Fruit fly (Drosophila melanogaster) whole organism, embryonic: Measurements from ENCODE around the gene Ist1.

Source experiments
- Asciz ChIP-seq: fragments of 200-800 bp; sonication (Bioruptor generic); optimal IDR thresholded peaks from 2 replicates; lab custom pipeline; 2017; ENCODE audit warnings: missing biosample characterization, mild to moderate bottlenecking, missing genetic modification characterization, missing genetic modification reagents
- CG1024 ChIP-seq: fragments of 200-800 bp; sonication (Bioruptor generic); IDR thresholded peaks from 2 replicates; pipeline ENCODE4 v1.3.6; 2022; ENCODE audit warnings: missing biosample characterization, missing genetic modification characterization
- CG10267 ChIP-seq: fragments of 200-800 bp; sonication (Bioruptor generic); optimal IDR thresholded peaks from 2 replicates; lab custom pipeline; 2018; ENCODE audit warnings: missing biosample characterization, mild to moderate bottlenecking, missing genetic modification characterization, moderate library complexity
- CG10543 ChIP-seq: fragments of 200-800 bp; sonication (Bioruptor generic); optimal IDR thresholded peaks from 3 replicates; lab custom pipeline; 2017; ENCODE audit warnings: missing biosample characterization, mild to moderate bottlenecking, missing genetic modification characterization, moderate library complexity
- CG11247 ChIP-seq: fragments of 200-800 bp; sonication (Bioruptor generic); IDR thresholded peaks from 2 replicates; pipeline ENCODE4 v1.3.6; 2022; ENCODE audit warnings: missing biosample characterization, missing genetic modification characterization
- CG12104 ChIP-seq: fragments of 200-800 bp; sonication (Bioruptor generic); optimal IDR thresholded peaks from 3 replicates; lab custom pipeline; 2016; ENCODE audit warnings: missing biosample characterization, missing genetic modification characterization
- CG13775 ChIP-seq: fragments of 200-800 bp; sonication (Bioruptor generic); optimal IDR thresholded peaks from 3 replicates; lab custom pipeline; 2017; ENCODE audit warnings: missing biosample characterization, mild to moderate bottlenecking, missing genetic modification characterization
- CG14050 ChIP-seq: fragments of 200-800 bp; sonication (Bioruptor generic); IDR thresholded peaks from 3 replicates; pipeline ENCODE4 v1.3.6; 2022; ENCODE audit warnings: missing biosample characterization, missing genetic modification characterization
- CG15696 ChIP-seq: fragments of 200-800 bp; sonication (Bioruptor generic); optimal IDR thresholded peaks from 2 replicates; lab custom pipeline; 2019; ENCODE audit warnings: missing biosample characterization, mild to moderate bottlenecking, missing genetic modification characterization, moderate library complexity
- CG18599 ChIP-seq: fragments of 200-800 bp; sonication (Bioruptor generic); optimal IDR thresholded peaks from 3 replicates; lab custom pipeline; 2017; ENCODE audit warnings: missing biosample characterization, missing genetic modification characterization, mild to moderate bottlenecking, moderate library complexity, missing genetic modification reagents
- CG3407 ChIP-seq: fragments of 200-800 bp; sonication (Bioruptor generic); optimal IDR thresholded peaks from 2 replicates; lab custom pipeline; 2018; ENCODE audit warnings: missing biosample characterization, mild to moderate bottlenecking, missing genetic modification characterization
- CG42726 ChIP-seq: fragments of 200-800 bp; sonication (Bioruptor generic); IDR thresholded peaks from 2 replicates; pipeline ENCODE4 v1.3.6; 2022; ENCODE audit warnings: missing biosample characterization, missing genetic modification characterization; ENCODE audit not compliant: partially characterized antibody
- CG4282 ChIP-seq: fragments of 200-800 bp; sonication (Bioruptor generic); optimal IDR thresholded peaks from 2 replicates; lab custom pipeline; 2016; ENCODE audit warnings: missing biosample characterization, missing genetic modification characterization
- CG5245 ChIP-seq: fragments of 200-800 bp; sonication (Bioruptor generic); optimal IDR thresholded peaks from 3 replicates; lab custom pipeline; 2016; ENCODE audit warnings: missing biosample characterization, missing genetic modification characterization
- CG5953 ChIP-seq: fragments of 200-800 bp; sonication (Bioruptor generic); IDR thresholded peaks from 2 replicates; pipeline ENCODE4 v1.3.6; 2022; ENCODE audit warnings: missing biosample characterization, missing genetic modification characterization
- CG6254 ChIP-seq: fragments of 200-800 bp; sonication (Bioruptor generic); optimal IDR thresholded peaks from 3 replicates; lab custom pipeline; 2017; ENCODE audit warnings: mild to moderate bottlenecking, missing biosample characterization, missing genetic modification reagents, missing genetic modification characterization
- CG6683 ChIP-seq: fragments of 200-800 bp; sonication (Bioruptor generic); optimal IDR thresholded peaks from 2 replicates; lab custom pipeline; 2017; ENCODE audit warnings: missing biosample characterization, mild to moderate bottlenecking, missing genetic modification characterization, missing genetic modification reagents
- CG9797 ChIP-seq: fragments of 200-800 bp; sonication (Bioruptor generic); optimal IDR thresholded peaks from 3 replicates; lab custom pipeline; 2018; ENCODE audit warnings: missing biosample characterization, mild to moderate bottlenecking, missing genetic modification characterization
- Chrac-16 ChIP-seq: fragments of 200-800 bp; sonication (Bioruptor generic); optimal IDR thresholded peaks from 3 replicates; lab custom pipeline; 2016; ENCODE audit warnings: missing biosample characterization, missing genetic modification characterization
- Dfd ChIP-seq, 2 experiments: fragments of >200 bp; optimal IDR thresholded peaks; 2 replicates each; lab custom pipeline; 2017; ENCODE audit warnings: missing biosample characterization in 2 of 2, missing genetic modification characterization in 2 of 2
- Elba2 ChIP-seq: fragments of 200-800 bp; sonication (Bioruptor generic); optimal IDR thresholded peaks from 3 replicates; lab custom pipeline; 2016; ENCODE audit warnings: missing biosample characterization, missing genetic modification characterization
- Fer3 ChIP-seq: fragments of 200-800 bp; sonication (Bioruptor generic); optimal IDR thresholded peaks from 2 replicates; lab custom pipeline; 2018; ENCODE audit warnings: missing biosample characterization, mild to moderate bottlenecking, missing genetic modification characterization, moderate library complexity
- MESR4 ChIP-seq: fragments of 200-800 bp; sonication (Bioruptor generic); optimal IDR thresholded peaks from 2 replicates; lab custom pipeline; 2018; ENCODE audit warnings: missing biosample characterization, mild to moderate bottlenecking, missing genetic modification characterization, moderate library complexity
- Meics ChIP-seq: fragments of 200-800 bp; sonication (Bioruptor generic); optimal IDR thresholded peaks from 2 replicates; lab custom pipeline; 2017; ENCODE audit warnings: missing biosample characterization, mild to moderate bottlenecking, missing genetic modification characterization
- PHDP ChIP-seq: fragments of 200-800 bp; sonication (Bioruptor generic); optimal IDR thresholded peaks from 3 replicates; lab custom pipeline; 2018; ENCODE audit warnings: missing biosample characterization, mild to moderate bottlenecking, missing genetic modification characterization, moderate library complexity
- Trl ChIP-seq, 3 experiments: fragments of >200 bp in 2 of 3; fragments of 200-800 bp in 1 of 3; sonication (Bioruptor generic) in 1 of 3; optimal IDR thresholded peaks; 2 replicates in 1 of 3; 3 replicates in 2 of 3; lab custom pipeline; 2016 to 2017; ENCODE audit warnings: missing biosample characterization in 1 of 3, missing genetic modification characterization in 1 of 3
- Xbp1 ChIP-seq: fragments of 200-800 bp; sonication (Bioruptor generic); optimal IDR thresholded peaks from 3 replicates; lab custom pipeline; 2016; ENCODE audit warnings: missing biosample characterization, mild to moderate bottlenecking, missing genetic modification characterization
- ato ChIP-seq: fragments of 200-800 bp; sonication (Bioruptor generic); IDR thresholded peaks from 2 replicates; pipeline ENCODE4 v1.3.6; 2022; ENCODE audit warnings: missing biosample characterization, missing genetic modification characterization; ENCODE audit not compliant: partially characterized antibody
- cas ChIP-seq: fragments of 200-800 bp; sonication (Bioruptor generic); IDR thresholded peaks from 2 replicates; pipeline ENCODE4 v1.3.6; 2022; ENCODE audit warnings: missing biosample characterization, missing genetic modification characterization
- chif ChIP-seq, 2 experiments: fragments of 200-800 bp; sonication (Bioruptor generic); optimal IDR thresholded peaks; 3 replicates each; lab custom pipeline; 2016; ENCODE audit warnings: missing biosample characterization in 2 of 2, missing genetic modification characterization in 2 of 2
- ci ChIP-seq: fragments of 200-800 bp; sonication (Bioruptor generic); IDR thresholded peaks from 3 replicates; pipeline ENCODE4 v1.3.6; 2022; ENCODE audit warnings: missing biosample characterization, missing genetic modification characterization
- crol ChIP-seq: fragments of 200-800 bp; sonication (Bioruptor generic); IDR thresholded peaks from 2 replicates; pipeline ENCODE4 v1.3.6; 2022; ENCODE audit warnings: missing biosample characterization, missing genetic modification characterization
- dmrt99B ChIP-seq: fragments of 200-800 bp; sonication (Bioruptor generic); optimal IDR thresholded peaks from 2 replicates; lab custom pipeline; 2018; ENCODE audit warnings: missing biosample characterization, mild to moderate bottlenecking, missing genetic modification characterization, moderate library complexity
- dpn ChIP-seq, 2 experiments: fragments of 200-800 bp; sonication (Bioruptor generic); optimal IDR thresholded peaks; 3 replicates each; lab custom pipeline; 2016; ENCODE audit warnings: missing biosample characterization in 2 of 2, missing genetic modification characterization in 2 of 2
- emc ChIP-seq: fragments of 200-800 bp; sonication (Bioruptor generic); optimal IDR thresholded peaks from 2 replicates; lab custom pipeline; 2016; ENCODE audit warnings: missing biosample characterization, missing genetic modification characterization
- en ChIP-seq: fragments of 200-800 bp; sonication (Bioruptor generic); optimal IDR thresholded peaks from 2 replicates; lab custom pipeline; 2016; ENCODE audit warnings: missing biosample characterization, missing genetic modification characterization
- lbe ChIP-seq: fragments of 200-800 bp; sonication (Bioruptor generic); optimal IDR thresholded peaks from 2 replicates; lab custom pipeline; 2016; ENCODE audit warnings: missing biosample characterization, mild to moderate bottlenecking, missing genetic modification characterization
- nmo ChIP-seq: fragments of 200-800 bp; sonication (Bioruptor generic); optimal IDR thresholded peaks from 2 replicates; lab custom pipeline; 2018; ENCODE audit warnings: missing biosample characterization, mild to moderate bottlenecking, missing genetic modification characterization, moderate library complexity
- pfk ChIP-seq: fragments of 200-800 bp; sonication (Bioruptor generic); optimal IDR thresholded peaks from 2 replicates; lab custom pipeline; 2018; ENCODE audit warnings: missing biosample characterization, mild to moderate bottlenecking, missing genetic modification characterization, moderate library complexity
- phol ChIP-seq: fragments of 200-800 bp; sonication (Bioruptor generic); optimal IDR thresholded peaks from 3 replicates; lab custom pipeline; 2018; ENCODE audit warnings: missing biosample characterization, mild to moderate bottlenecking, missing genetic modification characterization, moderate library complexity
- run ChIP-seq: fragments of 200-800 bp; sonication (Bioruptor generic); optimal IDR thresholded peaks from 3 replicates; lab custom pipeline; 2018; ENCODE audit warnings: missing biosample characterization, mild to moderate bottlenecking, missing genetic modification characterization
- seq ChIP-seq: fragments of 200-800 bp; sonication (Bioruptor generic); IDR thresholded peaks from 2 replicates; pipeline ENCODE4 v1.3.6; 2022; ENCODE audit warnings: missing biosample characterization, missing genetic modification characterization
- sna ChIP-seq: fragments of 200-800 bp; sonication (Bioruptor generic); IDR thresholded peaks from 2 replicates; pipeline ENCODE4 v1.3.6; 2022; ENCODE audit warnings: missing biosample characterization, missing genetic modification characterization; ENCODE audit not compliant: partially characterized antibody
- toy ChIP-seq: fragments of 200-800 bp; sonication (Bioruptor generic); IDR thresholded peaks from 2 replicates; pipeline ENCODE4 v1.3.6; 2022; ENCODE audit warnings: missing biosample characterization, missing genetic modification characterization
- trh ChIP-seq: fragments of 200-800 bp; sonication (Bioruptor generic); optimal IDR thresholded peaks from 2 replicates; lab custom pipeline; 2016; ENCODE audit warnings: missing biosample characterization, missing genetic modification characterization
- tup ChIP-seq: fragments of 200-800 bp; sonication (Bioruptor generic); optimal IDR thresholded peaks from 2 replicates; lab custom pipeline; 2016; ENCODE audit warnings: missing biosample characterization, mild to moderate bottlenecking, missing genetic modification characterization, moderate library complexity
- tx ChIP-seq: fragments of 200-800 bp; sonication (Bioruptor generic); optimal IDR thresholded peaks from 2 replicates; lab custom pipeline; 2016; ENCODE audit warnings: missing biosample characterization, missing genetic modification characterization
- usp ChIP-seq: fragments of >200 bp; optimal IDR thresholded peaks from 2 replicates; lab custom pipeline; 2017; ENCODE audit warnings: missing biosample characterization, missing genetic modification characterization

Ist1 gene

DNA sequence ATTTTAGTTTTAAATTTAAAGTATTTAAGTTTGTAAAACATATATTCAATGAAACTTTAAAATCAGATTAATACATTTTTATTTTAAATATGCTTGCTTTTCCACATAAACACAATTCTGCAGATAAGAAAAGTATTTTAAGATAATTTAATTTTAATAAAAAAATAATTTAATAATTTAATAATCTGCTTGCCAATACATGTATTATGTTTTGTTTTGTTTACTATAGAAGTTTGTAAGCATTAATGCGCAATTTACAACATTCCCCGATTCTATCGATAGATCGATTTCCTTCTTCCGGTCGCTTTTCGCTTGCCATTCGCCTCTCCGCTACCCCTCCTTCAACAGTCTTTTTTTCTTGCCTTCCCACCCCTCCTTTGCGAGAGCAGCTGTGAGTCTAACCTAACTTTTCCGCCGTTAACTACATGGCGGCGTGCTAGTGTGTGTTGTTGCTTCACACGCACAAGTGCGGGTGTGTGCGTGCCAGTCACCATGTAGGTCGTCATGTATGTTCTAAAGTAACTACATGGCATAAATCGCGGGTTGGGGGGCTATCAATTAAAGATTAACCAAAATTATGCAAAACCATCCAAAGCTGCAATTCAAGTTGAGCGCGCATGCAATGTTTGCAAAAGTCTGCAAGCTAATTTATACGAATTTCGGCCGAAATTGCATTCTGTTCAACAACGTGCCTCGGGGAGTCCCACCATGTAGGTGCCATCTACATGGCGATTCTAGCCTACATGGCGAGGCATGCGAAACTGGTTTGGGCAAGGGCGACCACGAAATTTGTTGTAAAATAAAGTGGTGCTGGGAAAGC is 12.7 kb downstream of the Ist1 start (continued):
- TF ChIP-seq CG42726 (GFP tag; lab: Robert Waterston, UW) (peak; percentile 63; the same call in 1 of the 2 replicates), CG15696 (tag; lab: Kevin White, UChicago) (peak; percentile 14), tup (GFP tag; lab: Kevin White, UChicago) (no peak), sna (no peak), CG9797 (no peak), CG3407 (GFP tag; lab: Kevin White, UChicago) (no peak), Xbp1 (GFP tag; lab: Kevin White, UChicago) (peak; percentile 4), Meics (GFP tag; lab: Kevin White, UChicago) (peak; percentile 56), crol (peak; percentile 100), toy (GFP tag; lab: Robert Waterston, UW) (no peak), CG1024 (no peak), CG4282 (GFP tag; lab: Kevin White, UChicago) (no peak), cas (GFP tag; lab: Robert Waterston, UW) (no peak), dpn (GFP tag; optimal IDR thresholded peaks at IDR 0.05; lab: Kevin White, UChicago) (no peak), pfk (GFP tag; lab: Kevin White, UChicago) (peak; percentile 48), CG10267 (tag; lab: Kevin White, UChicago) (peak; percentile 31), CG10543 (GFP tag; lab: Kevin White, UChicago) (peak; percentile 51), CG12104 (peak; percentile 55), MESR4 (GFP tag; lab: Kevin White, UChicago) (peak; percentile 100), Trl (optimal IDR thresholded peaks at IDR 0.05; lab: Kevin White, UChicago) (no peak), Trl (GFP tag; optimal IDR thresholded peaks at IDR 0.05; lab: Kevin White, UChicago) (no peak), CG11247 (GFP tag; lab: Robert Waterston, UW) (peak; percentile 42), chif (GFP tag; optimal IDR thresholded peaks at IDR 0.05; lab: Kevin White, UChicago) (no peak), Asciz (peak; percentile 4), lbe (GFP tag; lab: Kevin White, UChicago) (no peak), Dfd (GFP tag; optimal IDR thresholded peaks at IDR 0.05; lab: Kevin White, UChicago) (no peak), tx (GFP tag; lab: Kevin White, UChicago) (no peak), dmrt99B (tag; lab: Kevin White, UChicago) (no peak), CG5953 (GFP tag; lab: Robert Waterston, UW) (no peak), usp (no peak), Chrac-16 (GFP tag; lab: Kevin White, UChicago) (no peak), CG14050 (GFP tag; lab: Robert Waterston, UW) (no peak), Fer3 (peak; percentile 2), CG5245 (GFP tag; lab: Kevin White, UChicago) (no peak), en (GFP tag; lab: Kevin White, UChicago) (no peak), CG6254 (GFP tag; lab: Kevin White, UChicago) (no peak), seq (GFP tag; lab: Robert Waterston, UW) (peak; percentile 58; the same call in 1 of the 2 replicates), ato (GFP tag; lab: Robert Waterston, UW) (peak; percentile 39; the same call in 1 of the 2 replicates), run (tag; lab: Kevin White, UChicago) (no peak), PHDP (tag; lab: Kevin White, UChicago) (no peak), CG6683 (GFP tag; lab: Kevin White, UChicago) (no peak), trh (GFP tag; lab: Kevin White, UChicago) (no peak), CG13775 (GFP tag; lab: Kevin White, UChicago) (peak; percentile 62), phol (tag; lab: Kevin White, UChicago) (peak; percentile 28), nmo (peak; percentile 25), emc (GFP tag; lab: Kevin White, UChicago) (no peak), Elba2 (GFP tag; lab: Kevin White, UChicago) (no peak), CG18599 (GFP tag; lab: Kevin White, UChicago) (no peak), ci (GFP tag; lab: Robert Waterston, UW) (peak; percentile 59; the same call in 2 of the 3 replicates)
